Worm (Caenorhabditis elegans) whole organism, young adult: Measurements from ENCODE around the gene F57C12.6.

Experiments
- B0019.2 ChIP-seq: fragments of 200-800 bp; sonication (Bioruptor generic); conservative IDR thresholded peaks from 2 replicates; pipeline ENCODE4 v1.3.6; 2022; ENCODE audit warnings: missing genetic modification reagents, missing genetic modification characterization, missing compliant biosample characterization
- F22D6.2 ChIP-seq: sonication (generic microtip); optimal IDR thresholded peaks from 2 replicates; lab custom pipeline; 2016; ENCODE audit warnings: mild to moderate bottlenecking, missing genetic modification characterization, missing compliant biosample characterization
- F37B4.10 ChIP-seq: fragments of 200-800 bp; sonication (Bioruptor generic); IDR thresholded peaks from 2 replicates; pipeline ENCODE4 v1.3.6; 2022; ENCODE audit warnings: missing genetic modification characterization, missing compliant biosample characterization
- F49E8.2 ChIP-seq: sonication (generic microtip); optimal IDR thresholded peaks from 3 replicates; lab custom pipeline; 2017; ENCODE audit warnings: missing genetic modification characterization, mild to moderate bottlenecking, missing compliant biosample characterization, antibody characterized with exemption, moderate library complexity; ENCODE audit not compliant: insufficient read depth
- atf-7 ChIP-seq: sonication (generic microtip); optimal IDR thresholded peaks from 2 replicates; lab custom pipeline; 2017; ENCODE audit warnings: mild to moderate bottlenecking, missing genetic modification characterization, missing compliant biosample characterization
- bed-1 ChIP-seq: fragments of 200-800 bp; sonication (Bioruptor generic); IDR thresholded peaks from 2 replicates; pipeline ENCODE4 v1.3.6; 2022; ENCODE audit warnings: missing genetic modification reagents, missing genetic modification characterization, missing compliant biosample characterization
- ceh-27 ChIP-seq: fragments of 200-800 bp; sonication (Bioruptor generic); optimal IDR thresholded peaks from 2 replicates; lab custom pipeline; 2018; ENCODE audit warnings: mild to moderate bottlenecking, missing genetic modification characterization, moderate library complexity, missing compliant biosample characterization
- hlh-12 ChIP-seq: sonication (generic microtip); optimal IDR thresholded peaks from 2 replicates; lab custom pipeline; 2016; ENCODE audit warnings: missing genetic modification characterization, missing compliant biosample characterization
- hrde-1 ChIP-seq: sonication (generic microtip); optimal IDR thresholded peaks from 2 replicates; lab custom pipeline; 2016; ENCODE audit warnings: missing genetic modification characterization, mild to moderate bottlenecking, missing compliant biosample characterization, moderate library complexity, missing genotype, missing genetic modification reagents, borderline replicate concordance
- pha-4 ChIP-seq: fragments of 150-350 bp; sonication (generic microtip); optimal IDR thresholded peaks from 2 replicates; lab custom pipeline; 2014; ENCODE audit warnings: missing biosample characterization, missing genetic modification reagents, missing genetic modification characterization
- sea-2 ChIP-seq: fragments of 200-800 bp; sonication (Bioruptor generic); IDR thresholded peaks from 2 replicates; pipeline ENCODE4 v1.3.6; 2022; ENCODE audit warnings: missing genetic modification characterization, missing compliant biosample characterization
- snpc-4 ChIP-seq, 5 experiments: fragments of 150-350 bp in 1 of 5; sonication (generic microtip) in 4 of 5; optimal IDR thresholded peaks; 2 replicates each; lab custom pipeline; 2014 to 2018; ENCODE audit warnings: missing genetic modification characterization in 5 of 5, missing biosample characterization in 3 of 5, antibody characterized with exemption in 2 of 5, mild to moderate bottlenecking in 2 of 5, missing compliant biosample characterization in 2 of 5, missing genotype in 2 of 5, moderate library complexity in 2 of 5, missing genetic modification reagents in 1 of 5
- unc-62 ChIP-seq: fragments of 150-350 bp; optimal IDR thresholded peaks from 2 replicates; lab custom pipeline; 2014; ENCODE audit warnings: missing biosample characterization, missing genetic modification reagents, missing genetic modification characterization

DNA sequence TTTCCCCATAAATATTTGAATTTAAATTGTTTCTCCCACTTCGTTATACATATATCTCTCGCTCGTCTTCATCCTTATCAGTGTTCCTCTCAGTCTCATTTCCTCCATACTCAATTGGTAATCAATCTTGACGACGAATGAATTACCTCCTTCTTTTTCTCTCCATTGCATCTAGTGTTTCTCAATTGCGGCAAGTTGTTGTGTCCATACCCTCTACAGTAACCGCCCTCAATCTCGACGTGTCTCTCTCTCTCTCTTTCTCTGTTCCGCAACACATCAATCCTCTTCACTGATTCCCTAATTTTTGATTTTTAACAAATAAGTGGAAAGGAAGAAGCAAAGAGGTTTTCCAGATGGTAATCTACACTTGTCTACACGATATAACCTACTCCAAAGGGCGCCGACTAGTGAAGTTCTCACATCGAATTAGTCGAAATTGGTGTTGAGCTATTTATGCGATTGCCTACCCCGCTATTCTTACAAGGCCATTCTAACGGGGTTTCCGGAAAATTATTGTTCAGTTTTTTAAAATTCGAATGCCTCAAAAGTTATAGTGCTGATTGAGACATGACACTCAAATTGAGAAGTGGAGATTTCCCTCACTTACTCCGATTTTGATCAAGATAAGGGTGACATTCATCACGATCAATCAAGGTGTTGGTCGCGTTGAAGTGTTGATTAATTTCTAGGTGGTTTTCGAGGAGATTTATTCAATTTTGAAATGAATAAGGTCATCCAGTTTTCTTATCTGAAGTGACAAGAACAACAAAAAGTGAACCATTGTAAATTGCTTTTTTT lies 49.5 kb downstream of the F57C12.6 start:
- no peak for TF ChIP-seq B0019.2 (GFP tag; lab: Robert Waterston, UW)
- no peak for TF ChIP-seq atf-7 (tag; lab: Kevin White, UChicago)
- TF ChIP-seq snpc-4 (GFP tag; optimal IDR thresholded peaks at IDR 0.05; lab: Kevin White, UChicago): no peak
- no peak for TF ChIP-seq snpc-4 (tag; optimal IDR thresholded peaks at IDR 0.05; lab: Kevin White, UChicago)
- no peak for TF ChIP-seq bed-1 (GFP tag; lab: Robert Waterston, UW)
- no peak for TF ChIP-seq unc-62
- no peak for TF ChIP-seq F22D6.2
- no peak for TF ChIP-seq ceh-27 (GFP tag; lab: Kevin White, UChicago)
- TF ChIP-seq sea-2 (GFP tag; lab: Robert Waterston, UW): no peak
- no peak for TF ChIP-seq hlh-12
- TF ChIP-seq F37B4.10 (GFP tag; lab: Robert Waterston, UW): no peak
- no peak for TF ChIP-seq F49E8.2 (tag; lab: Kevin White, UChicago)
- no peak for TF ChIP-seq hrde-1 (tag; lab: Kevin White, UChicago)
- TF ChIP-seq pha-4 (tag; lab: Kevin White, UChicago): no peak
